Fruit fly (Drosophila melanogaster) S2 (cell line): ENCODE results near the gene dgt6.

Experiments
- CG8478 ChIP-seq: fragments of >200 bp; optimal IDR thresholded peaks from 2 replicates; lab custom pipeline; 2018
- CTCF ChIP-seq, 2 experiments: fragments of >200 bp; optimal IDR thresholded peaks; 2 replicates each; lab custom pipeline; 2018

DNA sequence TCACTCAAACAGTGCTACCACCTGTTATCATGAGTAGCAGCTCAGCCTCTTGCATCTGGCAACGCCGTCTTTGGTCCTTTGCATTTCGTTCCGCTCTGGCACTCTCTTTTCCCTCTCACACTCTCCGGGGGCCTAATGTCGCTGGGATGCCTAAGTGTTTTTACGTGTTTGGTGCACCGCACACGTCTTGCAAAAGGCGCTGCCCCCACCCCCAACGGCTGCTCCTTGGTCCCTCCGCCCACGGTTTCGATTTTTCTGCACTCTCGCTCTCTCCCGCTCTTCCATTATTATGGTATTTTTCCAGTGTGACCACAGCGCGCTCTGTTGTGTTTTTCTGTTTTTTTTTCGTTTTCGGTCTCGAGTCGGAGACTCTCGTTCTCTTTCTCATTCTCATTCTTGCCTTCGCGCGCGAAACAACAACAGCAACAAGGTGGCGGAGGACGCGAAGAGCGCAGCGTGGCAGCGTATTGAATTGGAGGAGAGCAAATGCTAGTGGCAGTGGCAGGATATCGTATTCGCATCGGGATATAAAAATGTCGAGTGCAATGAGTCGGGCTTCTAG, 42.8 kb downstream of the dgt6 start:
- TF ChIP-seq CG8478 (lab: Kevin White, UChicago) (no peak), CTCF (optimal IDR thresholded peaks at IDR 0.05; lab: Kevin White, UChicago) (peak in 1 of 2 experiments; percentile 35)
